Worm (Caenorhabditis elegans) whole organism, young adult: ENCODE data around the gene H03G16.1.

Experiments
- C17E4.6 ChIP-seq: fragments of 200-800 bp; sonication (Bioruptor generic); IDR thresholded peaks from 2 replicates; pipeline ENCODE4 v1.3.6; 2022; ENCODE audit warnings: missing genetic modification reagents, missing genetic modification characterization, missing compliant biosample characterization
- Y67H2A.10 ChIP-seq: fragments of 200-800 bp; sonication (Bioruptor generic); conservative IDR thresholded peaks from 2 replicates; pipeline ENCODE4 v1.3.6; 2022; ENCODE audit warnings: missing genetic modification reagents, missing genetic modification characterization, missing compliant biosample characterization
- Y79H2A.3 ChIP-seq: fragments of 200-800 bp; sonication (Bioruptor generic); conservative IDR thresholded peaks from 2 replicates; pipeline ENCODE4 v1.3.6; 2022; ENCODE audit warnings: missing genetic modification reagents, missing genetic modification characterization, missing compliant biosample characterization
- ama-1 ChIP-seq, 3 experiments: fragments of 150-350 bp in 1 of 3; sonication (generic microtip) in 2 of 3; optimal IDR thresholded peaks; 2 replicates each; lab custom pipeline; 2014 to 2018; ENCODE audit warnings: missing biosample characterization in 2 of 3, missing genetic modification characterization in 2 of 3, missing genetic modification reagents in 2 of 3
- bed-1 ChIP-seq: fragments of 200-800 bp; sonication (Bioruptor generic); IDR thresholded peaks from 2 replicates; pipeline ENCODE4 v1.3.6; 2022; ENCODE audit warnings: missing genetic modification reagents, missing genetic modification characterization, missing compliant biosample characterization
- egl-18 ChIP-seq: fragments of 200-800 bp; sonication (Bioruptor generic); IDR thresholded peaks from 2 replicates; pipeline ENCODE4 v1.3.6; 2022; ENCODE audit warnings: missing genetic modification reagents, missing genetic modification characterization, missing compliant biosample characterization
- gei-17 ChIP-seq: fragments of 200-800 bp; sonication (Bioruptor generic); optimal IDR thresholded peaks from 2 replicates; lab custom pipeline; 2018; ENCODE audit warnings: mild to moderate bottlenecking, missing genetic modification characterization, missing compliant biosample characterization
- hsf-1 ChIP-seq: fragments of 200-800 bp; sonication (Bioruptor generic); IDR thresholded peaks from 2 replicates; pipeline ENCODE4 v1.3.6; 2022; ENCODE audit warnings: missing genetic modification reagents, missing genetic modification characterization, missing compliant biosample characterization
- lin-26 ChIP-seq: fragments of 200-800 bp; sonication (Bioruptor generic); IDR thresholded peaks from 2 replicates; pipeline ENCODE4 v1.3.6; 2022; ENCODE audit warnings: missing genetic modification reagents, missing genetic modification characterization, missing compliant biosample characterization
- mel-28 ChIP-seq: sonication (generic microtip); optimal IDR thresholded peaks from 2 replicates; lab custom pipeline; 2016; ENCODE audit warnings: borderline replicate concordance, mild to moderate bottlenecking, missing genetic modification characterization, missing compliant biosample characterization
- nfya-2 ChIP-seq: fragments of 200-800 bp; sonication (Bioruptor generic); IDR thresholded peaks from 2 replicates; pipeline ENCODE4 v1.3.6; 2022; ENCODE audit warnings: missing genetic modification reagents, missing genetic modification characterization, missing compliant biosample characterization

DNA sequence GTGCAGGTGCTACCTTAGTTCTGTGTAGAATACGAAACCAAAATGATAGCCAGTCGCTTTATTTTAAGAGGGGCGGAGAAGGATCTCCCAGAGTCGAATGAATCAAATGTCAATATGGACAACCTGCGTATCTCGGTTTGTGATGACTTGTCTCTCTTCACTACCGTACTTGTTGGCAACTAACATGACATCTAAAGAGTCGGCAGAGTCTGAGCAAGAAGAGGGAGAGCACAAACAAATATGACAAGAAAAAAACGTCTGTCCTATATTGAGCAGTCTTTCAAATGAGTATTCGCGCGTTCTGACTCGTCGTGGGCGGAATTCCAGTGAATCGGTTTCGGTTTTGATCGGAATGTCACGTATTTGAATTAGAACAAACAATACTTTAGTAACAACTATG, 41.3 kb downstream of the H03G16.1 start, which contains the start of gene F09B12.7:
- TF ChIP-seq hsf-1, result no peak
- no peak for TF ChIP-seq bed-1
- no peak for TF ChIP-seq Y79H2A.3
- TF ChIP-seq lin-26 (GFP tag; lab: Robert Waterston, UW), result no peak
- TF ChIP-seq mel-28 (tag; lab: Kevin White, UChicago), result no peak
- no peak for TF ChIP-seq ama-1 (optimal IDR thresholded peaks at IDR 0.05; lab: Kevin White, UChicago)
- no peak for TF ChIP-seq ama-1 (GFP tag; optimal IDR thresholded peaks at IDR 0.05; lab: Kevin White, UChicago)
- TF ChIP-seq gei-17, result no peak
- no peak for TF ChIP-seq Y67H2A.10 (GFP tag; lab: Robert Waterston, UW)
- no peak for TF ChIP-seq nfya-2
- no peak for TF ChIP-seq egl-18 (GFP tag; lab: Robert Waterston, UW)
- TF ChIP-seq C17E4.6 (GFP tag; lab: Robert Waterston, UW), result no peak
